Fruit fly (Drosophila melanogaster): Measurements from ENCODE around the gene HP1D3csd.

The HP1D3csd gene

DNA sequence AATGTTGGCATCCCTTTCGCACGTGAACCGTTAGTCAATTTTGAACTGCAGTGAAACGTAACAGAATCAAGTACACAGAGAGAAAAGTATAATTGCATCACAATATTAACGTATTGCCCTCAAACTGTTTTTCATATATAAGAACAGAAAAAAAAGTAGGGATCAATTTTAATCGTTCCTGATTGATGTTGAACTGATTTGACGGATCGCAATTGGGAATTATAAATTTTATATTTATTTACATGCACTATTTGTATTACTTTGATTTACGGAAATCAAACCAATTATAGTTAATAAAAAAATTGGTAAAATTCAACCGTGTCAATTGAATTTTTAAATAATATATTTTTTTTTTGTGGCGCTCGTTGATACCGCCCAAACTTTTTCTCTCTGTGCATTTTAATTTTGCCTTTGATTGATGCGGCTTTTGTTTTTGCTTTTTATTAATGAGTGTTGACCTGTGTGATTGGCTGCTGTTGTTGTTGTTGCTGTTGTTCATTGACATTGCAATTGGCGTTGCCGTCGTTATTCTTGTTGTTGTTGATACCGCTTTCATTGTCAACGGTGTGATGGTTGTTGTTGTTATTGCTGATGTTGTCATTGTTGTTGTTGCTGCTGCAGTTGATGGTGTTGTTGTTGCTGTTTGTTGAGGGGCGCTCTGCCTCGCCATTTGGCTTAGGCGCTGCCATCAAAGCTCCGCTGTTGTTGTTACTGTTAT lies 37.3 kb upstream of the HP1D3csd start:
- TF ChIP-seq CG4328 (GFP tag; optimal IDR thresholded peaks at IDR 0.05) = no peak
- peak; percentile 47 for TF ChIP-seq slbo (GFP tag; IDR thresholded peaks at IDR 0.05)
- TF ChIP-seq HLH3B (GFP tag; IDR thresholded peaks at IDR 0.05) = no peak
- peak; percentile 85 for TF ChIP-seq gem (tag; optimal IDR thresholded peaks at IDR 0.05)
- TF ChIP-seq CG6175 (GFP tag; IDR thresholded peaks at IDR 0.05) = no peak
- TF ChIP-seq chif (GFP tag; optimal IDR thresholded peaks at IDR 0.05) = peak in 1 of 2 experiments; percentile 34
- no peak for TF ChIP-seq CG2199 (GFP tag; IDR thresholded peaks at IDR 0.05)
- no peak for TF ChIP-seq tap (tag; optimal IDR thresholded peaks at IDR 0.05)
- no peak for TF ChIP-seq kah (GFP tag; optimal IDR thresholded peaks at IDR 0.05)
- TF ChIP-seq ems (GFP tag; optimal IDR thresholded peaks at IDR 0.05) = no peak
- no peak for TF ChIP-seq lov (optimal IDR thresholded peaks at IDR 0.05)
- no peak for TF ChIP-seq lov (GFP tag; IDR thresholded peaks at IDR 0.05)
- no peak for TF ChIP-seq Gsc (GFP tag; IDR thresholded peaks at IDR 0.05)
- TF ChIP-seq gsb-n (tag; optimal IDR thresholded peaks at IDR 0.05) = peak; percentile 62
- TF ChIP-seq CG14667 (GFP tag; IDR thresholded peaks at IDR 0.05) = 0 out of 2 replicates have a peak, but pooled peaks have one; percentile 32
- peak; percentile 67 for TF ChIP-seq Med (GFP tag)
- no peak for TF ChIP-seq ara (GFP tag; IDR thresholded peaks at IDR 0.05)
- TF ChIP-seq dm (GFP tag; optimal IDR thresholded peaks at IDR 0.05) = no peak
- peak; percentile 47; the same call in 1 of the 3 replicates for TF ChIP-seq otp (GFP tag; IDR thresholded peaks at IDR 0.05)
- TF ChIP-seq CG3838 (GFP tag; optimal IDR thresholded peaks at IDR 0.05) = no peak
- no peak for TF ChIP-seq NK7.1 (GFP tag; optimal IDR thresholded peaks at IDR 0.05)
- TF ChIP-seq org-1 (GFP tag; optimal IDR thresholded peaks at IDR 0.05) = peak; percentile 47
- peak; percentile 27 for TF ChIP-seq CG8924 (tag; optimal IDR thresholded peaks at IDR 0.05)
- no peak for TF ChIP-seq CG11456 (GFP tag; IDR thresholded peaks at IDR 0.05)
- no peak for TF ChIP-seq da (GFP tag; optimal IDR thresholded peaks at IDR 0.05)
- TF ChIP-seq zfh1 (GFP tag; IDR thresholded peaks at IDR 0.05) = peak; percentile 59
- TF ChIP-seq Camta (GFP tag; optimal IDR thresholded peaks at IDR 0.05) = peak; percentile 6
- TF ChIP-seq Opbp (GFP tag; IDR thresholded peaks at IDR 0.05; ENCODE audit: partially characterized antibody) = no peak
- TF ChIP-seq Abd-B (GFP tag; optimal IDR thresholded peaks at IDR 0.05) = peak; percentile 28
- TF ChIP-seq H15 (GFP tag; IDR thresholded peaks at IDR 0.05) = no peak
- no peak for TF ChIP-seq CG13894 (tag; optimal IDR thresholded peaks at IDR 0.05)
- TF ChIP-seq Optix (GFP tag; IDR thresholded peaks at IDR 0.05) = no peak
- no peak for TF ChIP-seq usp (GFP tag; optimal IDR thresholded peaks at IDR 0.05)
- no peak for TF ChIP-seq E2f2 (GFP tag; IDR thresholded peaks at IDR 0.05)
- peak; percentile 45; the same call in 1 of the 2 replicates for TF ChIP-seq ranshi (GFP tag; IDR thresholded peaks at IDR 0.05)
- TF ChIP-seq twi (tag; optimal IDR thresholded peaks at IDR 0.05) = peak; percentile 5
- no peak for TF ChIP-seq sna (GFP tag; IDR thresholded peaks at IDR 0.05; ENCODE audit: partially characterized antibody)
- peak; percentile 58 for TF ChIP-seq lbe (GFP tag; optimal IDR thresholded peaks at IDR 0.05)
- TF ChIP-seq Nf-YA (GFP tag; IDR thresholded peaks at IDR 0.05) = no peak
- no peak for TF ChIP-seq pros (GFP tag; optimal IDR thresholded peaks at IDR 0.05)
- TF ChIP-seq CG1792 (GFP tag; optimal IDR thresholded peaks at IDR 0.05) = no peak
- TF ChIP-seq HmgD (GFP tag; optimal IDR thresholded peaks at IDR 0.05) = no peak
- TF ChIP-seq CG9876 (GFP tag; optimal IDR thresholded peaks at IDR 0.05) = no peak
- no peak for TF ChIP-seq odd (GFP tag; optimal IDR thresholded peaks at IDR 0.05)
- peak; percentile 66 for TF ChIP-seq CG7839 (tag; optimal IDR thresholded peaks at IDR 0.05)
- no peak for TF ChIP-seq CG17568 (GFP tag; optimal IDR thresholded peaks at IDR 0.05)
- TF ChIP-seq CG10431 (GFP tag; optimal IDR thresholded peaks at IDR 0.05) = no peak
- peak; percentile 50; the same call in 1 of the 2 replicates for TF ChIP-seq lmd (GFP tag; IDR thresholded peaks at IDR 0.05)
- TF ChIP-seq CG18011 (GFP tag; optimal IDR thresholded peaks at IDR 0.05) = no peak
- no peak for TF ChIP-seq CG13287 (GFP tag; IDR thresholded peaks at IDR 0.05; ENCODE audit: partially characterized antibody)
- TF ChIP-seq cg (GFP tag; optimal IDR thresholded peaks at IDR 0.05) = no peak
